Fruit fly (Drosophila melanogaster) whole organism, wandering third instar larva: ENCODE data around the gene Cyp305a1.

Experiments used
- Abd-B ChIP-seq: fragments of >200 bp; optimal IDR thresholded peaks from 2 replicates; lab custom pipeline; 2017; ENCODE audit warnings: missing biosample characterization, missing genetic modification characterization
- CG32264 ChIP-seq: fragments of 200-800 bp; sonication (Bioruptor generic); optimal IDR thresholded peaks from 2 replicates; lab custom pipeline; 2016; ENCODE audit warnings: missing biosample characterization, missing genetic modification characterization
- CrebA ChIP-seq: fragments of 200-800 bp; sonication (Bioruptor generic); optimal IDR thresholded peaks from 2 replicates; lab custom pipeline; 2016; ENCODE audit warnings: missing biosample characterization, mild to moderate bottlenecking, missing genetic modification characterization, borderline replicate concordance
- Mio ChIP-seq: sonication (Bioruptor generic); optimal IDR thresholded peaks from 2 replicates; lab custom pipeline; 2016; ENCODE audit warnings: missing biosample characterization, missing genetic modification characterization
- Myc ChIP-seq: fragments of >200 bp; optimal IDR thresholded peaks from 2 replicates; lab custom pipeline; 2017
- N ChIP-seq: fragments of >200 bp; optimal IDR thresholded peaks from 2 replicates; lab custom pipeline; 2018; ENCODE audit warnings: missing biosample characterization, missing external identifiers, missing genetic modification characterization
- OdsH ChIP-seq: fragments of 200-800 bp; sonication (Bioruptor generic); optimal IDR thresholded peaks from 2 replicates; lab custom pipeline; 2016; ENCODE audit warnings: missing biosample characterization, mild to moderate bottlenecking, missing genetic modification characterization
- Sp1 ChIP-seq: fragments of 200-800 bp; sonication (Bioruptor generic); optimal IDR thresholded peaks from 3 replicates; lab custom pipeline; 2019; ENCODE audit warnings: missing biosample characterization, mild to moderate bottlenecking, missing genetic modification characterization, moderate library complexity
- br ChIP-seq: fragments of 200-800 bp; sonication (Bioruptor generic); optimal IDR thresholded peaks from 2 replicates; lab custom pipeline; 2016; ENCODE audit warnings: missing biosample characterization, missing genetic modification characterization
- dl ChIP-seq, 2 experiments: fragments of 175-275, 200-275 bp in 1 of 2; fragments of 200-275 bp in 1 of 2; sonication (Bioruptor generic); optimal IDR thresholded peaks; lab custom pipeline; 2018; ENCODE audit warnings: mild to moderate bottlenecking in 2 of 2, missing biosample characterization in 2 of 2, missing genetic modification characterization in 2 of 2, moderate library complexity in 2 of 2; ENCODE audit not compliant: partially characterized antibody in 2 of 2, insufficient read depth in 1 of 2
- h ChIP-seq: fragments of 200-800 bp; sonication (Bioruptor generic); optimal IDR thresholded peaks from 3 replicates; lab custom pipeline; 2016; ENCODE audit warnings: missing biosample characterization, mild to moderate bottlenecking, missing genetic modification characterization
- pan ChIP-seq: fragments of >200 bp; optimal IDR thresholded peaks from 2 replicates; lab custom pipeline; 2017

dm6 chr3L:19801105-19801504 is 12.0 kb downstream of the Cyp305a1 start, which contains the start of gene CG14102:
- no peak for TF ChIP-seq h (GFP tag; lab: Kevin White, UChicago)
- TF ChIP-seq br (GFP tag; lab: Kevin White, UChicago): no peak
- TF ChIP-seq N (GFP tag; lab: Kevin White, UChicago): no peak
- TF ChIP-seq OdsH: no peak
- no peak for TF ChIP-seq pan (lab: Kevin White, UChicago)
- no peak for TF ChIP-seq dl (GFP tag; optimal IDR thresholded peaks at IDR 0.05; lab: Kevin White, UChicago; ENCODE audit: insufficient read depth in 1 of 2, partially characterized antibody in 2 of 2)
- no peak for TF ChIP-seq CrebA (GFP tag; lab: Kevin White, UChicago)
- TF ChIP-seq Myc (lab: Kevin White, UChicago): no peak
- TF ChIP-seq CG32264: no peak
- TF ChIP-seq Abd-B (GFP tag; lab: Kevin White, UChicago): no peak
- TF ChIP-seq Mio (GFP tag; lab: Kevin White, UChicago): no peak
- no peak for TF ChIP-seq Sp1 (GFP tag; lab: Kevin White, UChicago)
